Worm (Caenorhabditis elegans): ENCODE results near the gene F54D5.9.

DNA sequence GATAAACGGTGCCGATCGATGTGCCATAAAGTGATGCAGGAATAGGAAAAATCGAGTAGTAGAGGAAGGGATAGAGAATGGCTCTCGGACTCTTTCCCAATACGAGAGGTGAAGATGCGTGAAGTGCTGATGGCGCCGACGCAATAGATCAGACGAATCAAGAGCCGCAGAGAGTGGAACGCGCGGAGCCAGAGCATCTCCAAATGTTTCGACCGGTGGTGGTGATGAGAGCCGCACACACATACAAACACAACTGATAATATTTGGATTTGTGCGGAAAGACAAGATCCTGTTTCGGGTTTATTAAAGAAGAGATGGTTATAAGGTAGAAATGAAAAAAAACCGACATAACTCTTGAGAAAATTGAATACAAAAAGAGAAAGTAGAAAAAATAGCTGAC lies 19.5 kb upstream of the F54D5.9 start, which contains the start of gene F54D5.15:
- TF ChIP-seq nfya-1 (tag; optimal IDR thresholded peaks at IDR 0.05; ENCODE audit: borderline replicate concordance, insufficient read depth) (no peak), pha-4 (tag; optimal IDR thresholded peaks at IDR 0.05) (no peak), sdz-38 (tag; optimal IDR thresholded peaks at IDR 0.05) (no peak), madf-8 (GFP tag; conservative IDR thresholded peaks at IDR 0.05) (no peak), Y53F4B.3 (GFP tag; IDR thresholded peaks at IDR 0.05) (no peak), Y56A3A.18 (GFP tag; IDR thresholded peaks at IDR 0.05) (no peak), unc-62 (GFP tag; optimal IDR thresholded peaks at IDR 0.05) (no peak)
